Fruit fly (Drosophila melanogaster) whole organism, embryonic: Measurements from ENCODE around the gene CG42792.
A peak's percentile ranks its signal among the peaks of the same experiment; 100 is the strongest.

Source experiments
- Bgb ChIP-seq: fragments of 200-800 bp; sonication (Bioruptor generic); IDR thresholded peaks from 2 replicates; pipeline ENCODE4 v1.3.6; 2022; ENCODE audit warnings: missing biosample characterization, missing genetic modification characterization; ENCODE audit not compliant: partially characterized antibody
- CG10654 ChIP-seq: fragments of 200-800 bp; sonication (Bioruptor generic); optimal IDR thresholded peaks from 2 replicates; lab custom pipeline; 2016; ENCODE audit warnings: missing biosample characterization, missing genetic modification characterization
- CG12391 ChIP-seq: fragments of 200-800 bp; sonication (Bioruptor generic); optimal IDR thresholded peaks from 3 replicates; lab custom pipeline; 2018; ENCODE audit warnings: missing biosample characterization, mild to moderate bottlenecking, missing genetic modification characterization, moderate library complexity
- CG14965 ChIP-seq: fragments of 200-800 bp; sonication (Bioruptor generic); optimal IDR thresholded peaks from 2 replicates; lab custom pipeline; 2016; ENCODE audit warnings: missing biosample characterization, missing genetic modification characterization, borderline replicate concordance
- CG15011 ChIP-seq: fragments of 200-800 bp; sonication (Bioruptor generic); optimal IDR thresholded peaks from 3 replicates; lab custom pipeline; 2018; ENCODE audit warnings: missing biosample characterization, mild to moderate bottlenecking, missing genetic modification characterization
- CG2712 ChIP-seq: fragments of 200-800 bp; optimal IDR thresholded peaks from 3 replicates; lab custom pipeline; 2019; ENCODE audit warnings: missing biosample characterization, mild to moderate bottlenecking, missing genetic modification characterization, moderate library complexity
- CG31224 ChIP-seq: fragments of 200-800 bp; sonication (Bioruptor generic); IDR thresholded peaks from 2 replicates; pipeline ENCODE4 v1.3.6; 2022; ENCODE audit warnings: missing biosample characterization, missing genetic modification characterization
- CG31365 ChIP-seq: fragments of 200-800 bp; sonication (Bioruptor generic); optimal IDR thresholded peaks from 2 replicates; lab custom pipeline; 2018; ENCODE audit warnings: missing biosample characterization, mild to moderate bottlenecking, missing genetic modification characterization
- CG6175 ChIP-seq: fragments of 200-800 bp; sonication (Bioruptor generic); IDR thresholded peaks from 3 replicates; pipeline ENCODE4 v1.3.6; 2022; ENCODE audit warnings: missing biosample characterization, missing genetic modification characterization
- CG8359 ChIP-seq: fragments of 200-800 bp; sonication (Bioruptor generic); optimal IDR thresholded peaks from 2 replicates; lab custom pipeline; 2017; ENCODE audit warnings: missing biosample characterization, mild to moderate bottlenecking, missing genetic modification characterization, borderline replicate concordance
- CG9727 ChIP-seq: fragments of 200-800 bp; sonication (Bioruptor generic); optimal IDR thresholded peaks from 3 replicates; lab custom pipeline; 2017; ENCODE audit warnings: missing biosample characterization, mild to moderate bottlenecking, missing genetic modification characterization
- CHES-1-like ChIP-seq: fragments of 200-800 bp; sonication (Bioruptor generic); optimal IDR thresholded peaks from 2 replicates; lab custom pipeline; 2016; ENCODE audit warnings: missing biosample characterization, missing genetic modification characterization
- Dbx ChIP-seq: fragments of 200-800 bp; sonication (Bioruptor generic); IDR thresholded peaks from 3 replicates; pipeline ENCODE4 v1.3.6; 2022; ENCODE audit warnings: missing biosample characterization, missing genetic modification characterization
- Doc3 ChIP-seq: fragments of 200-800 bp; sonication (Bioruptor generic); IDR thresholded peaks from 3 replicates; pipeline ENCODE4 v1.3.6; 2022; ENCODE audit warnings: missing biosample characterization, missing genetic modification characterization; ENCODE audit not compliant: partially characterized antibody
- Dp ChIP-seq: fragments of 200-800 bp; sonication (Bioruptor generic); optimal IDR thresholded peaks from 2 replicates; lab custom pipeline; 2018; ENCODE audit warnings: missing biosample characterization, mild to moderate bottlenecking, missing genetic modification characterization, moderate library complexity
- GATAe ChIP-seq: fragments of 200-800 bp; sonication (Bioruptor generic); conservative IDR thresholded peaks from 2 replicates; pipeline ENCODE4 v1.3.6; 2022; ENCODE audit warnings: missing biosample characterization, missing genetic modification characterization
- H2.0 ChIP-seq: fragments of 200-800 bp; sonication (Bioruptor generic); IDR thresholded peaks from 2 replicates; pipeline ENCODE4 v1.3.6; 2022; ENCODE audit warnings: missing biosample characterization, missing genetic modification characterization
- HLH54F ChIP-seq: fragments of 200-800 bp; sonication (Bioruptor generic); optimal IDR thresholded peaks from 3 replicates; lab custom pipeline; 2016; ENCODE audit warnings: missing biosample characterization, missing genetic modification characterization
- HLHmδ ChIP-seq: fragments of 200-800 bp; sonication (Bioruptor generic); optimal IDR thresholded peaks from 2 replicates; lab custom pipeline; 2018; ENCODE audit warnings: missing biosample characterization, mild to moderate bottlenecking, missing genetic modification characterization, moderate library complexity
- NC2α ChIP-seq: fragments of 200-800 bp; sonication (Bioruptor generic); optimal IDR thresholded peaks from 2 replicates; lab custom pipeline; 2016; ENCODE audit warnings: missing biosample characterization, missing genetic modification characterization
- Nf-YA ChIP-seq: fragments of 200-800 bp; sonication (Bioruptor generic); IDR thresholded peaks from 2 replicates; pipeline ENCODE4 v1.3.6; 2022; ENCODE audit warnings: missing biosample characterization, missing genetic modification characterization
- Opbp ChIP-seq: fragments of 200-800 bp; sonication (Bioruptor generic); IDR thresholded peaks from 3 replicates; pipeline ENCODE4 v1.3.6; 2022; ENCODE audit warnings: missing biosample characterization, missing genetic modification characterization; ENCODE audit not compliant: partially characterized antibody
- Poxn ChIP-seq: fragments of 200-800 bp; sonication (Bioruptor generic); IDR thresholded peaks from 2 replicates; pipeline ENCODE4 v1.3.6; 2022; ENCODE audit warnings: missing biosample characterization, missing genetic modification characterization
- Rfx ChIP-seq: fragments of 200-800 bp; sonication (Bioruptor generic); IDR thresholded peaks from 2 replicates; pipeline ENCODE4 v1.3.6; 2022; ENCODE audit warnings: missing biosample characterization, missing genetic modification characterization
- Trl ChIP-seq, 3 experiments: fragments of >200 bp in 2 of 3; fragments of 200-800 bp in 1 of 3; sonication (Bioruptor generic) in 1 of 3; optimal IDR thresholded peaks; 2 replicates in 1 of 3; 3 replicates in 2 of 3; lab custom pipeline; 2016 to 2017; ENCODE audit warnings: missing biosample characterization in 1 of 3, missing genetic modification characterization in 1 of 3
- ab ChIP-seq: fragments of 200-800 bp; sonication (Bioruptor generic); optimal IDR thresholded peaks from 2 replicates; lab custom pipeline; 2016; ENCODE audit warnings: missing biosample characterization, missing genetic modification characterization
- ato ChIP-seq: fragments of 200-800 bp; sonication (Bioruptor generic); IDR thresholded peaks from 2 replicates; pipeline ENCODE4 v1.3.6; 2022; ENCODE audit warnings: missing biosample characterization, missing genetic modification characterization; ENCODE audit not compliant: partially characterized antibody
- az2 ChIP-seq: fragments of 200-800 bp; sonication (Bioruptor generic); optimal IDR thresholded peaks from 3 replicates; lab custom pipeline; 2016; ENCODE audit warnings: missing biosample characterization, missing genetic modification characterization
- bbx ChIP-seq: fragments of 200-800 bp; sonication (Bioruptor generic); IDR thresholded peaks from 2 replicates; pipeline ENCODE4 v1.3.6; 2022; ENCODE audit warnings: missing biosample characterization, missing genetic modification characterization; ENCODE audit not compliant: partially characterized antibody
- br ChIP-seq: fragments of >200 bp; optimal IDR thresholded peaks from 2 replicates; lab custom pipeline; 2017
- bsh ChIP-seq, 2 experiments: fragments of 200-800 bp; sonication (Bioruptor generic); optimal IDR thresholded peaks; 2 replicates each; lab custom pipeline; 2017 to 2018; ENCODE audit warnings: mild to moderate bottlenecking in 2 of 2, missing biosample characterization in 2 of 2, missing genetic modification characterization in 2 of 2, moderate library complexity in 1 of 2
- crc ChIP-seq: fragments of 200-800 bp; sonication (Bioruptor generic); optimal IDR thresholded peaks from 2 replicates; lab custom pipeline; 2016; ENCODE audit warnings: missing biosample characterization, missing genetic modification characterization
- cwo ChIP-seq: fragments of 200-800 bp; sonication (Bioruptor generic); optimal IDR thresholded peaks from 3 replicates; lab custom pipeline; 2017; ENCODE audit warnings: missing biosample characterization, missing genetic modification characterization, mild to moderate bottlenecking, moderate library complexity, missing genetic modification reagents
- gcm2 ChIP-seq: fragments of 200-800 bp; sonication (Bioruptor generic); optimal IDR thresholded peaks from 2 replicates; lab custom pipeline; 2016; ENCODE audit warnings: missing biosample characterization, missing genetic modification characterization
- gro ChIP-seq: fragments of 200-800 bp; sonication (Bioruptor generic); optimal IDR thresholded peaks from 2 replicates; lab custom pipeline; 2016; ENCODE audit warnings: missing biosample characterization, missing genetic modification characterization
- hth ChIP-seq: fragments of >200 bp; optimal IDR thresholded peaks from 2 replicates; lab custom pipeline; 2017; ENCODE audit warnings: inconsistent platforms
- ind ChIP-seq: fragments of 200-800 bp; sonication (Bioruptor generic); optimal IDR thresholded peaks from 3 replicates; lab custom pipeline; 2016; ENCODE audit warnings: missing biosample characterization, missing genetic modification characterization
- jumu ChIP-seq: fragments of 200-800 bp; sonication (Bioruptor generic); optimal IDR thresholded peaks from 3 replicates; lab custom pipeline; 2016; ENCODE audit warnings: missing biosample characterization, missing genetic modification characterization
- kni ChIP-seq: fragments of 200-800 bp; sonication (Bioruptor generic); optimal IDR thresholded peaks from 3 replicates; lab custom pipeline; 2017; ENCODE audit warnings: mild to moderate bottlenecking, missing biosample characterization, missing genetic modification reagents, missing genetic modification characterization
- nerfin-2 ChIP-seq: fragments of 200-800 bp; sonication (Bioruptor generic); IDR thresholded peaks from 2 replicates; pipeline ENCODE4 v1.3.6; 2022; ENCODE audit warnings: missing biosample characterization, missing genetic modification characterization; ENCODE audit not compliant: partially characterized antibody
- nom ChIP-seq: fragments of 200-800 bp; sonication (Bioruptor generic); optimal IDR thresholded peaks from 2 replicates; lab custom pipeline; 2017; ENCODE audit warnings: missing biosample characterization, missing genetic modification characterization, mild to moderate bottlenecking, moderate library complexity, missing genetic modification reagents
- pros ChIP-seq: fragments of 200-800 bp; sonication (Bioruptor generic); optimal IDR thresholded peaks from 3 replicates; lab custom pipeline; 2019; ENCODE audit warnings: missing biosample characterization, mild to moderate bottlenecking, missing genetic modification characterization, moderate library complexity
- ranshi ChIP-seq: fragments of 200-800 bp; sonication (Bioruptor generic); IDR thresholded peaks from 2 replicates; pipeline ENCODE4 v1.3.6; 2022; ENCODE audit warnings: missing biosample characterization, missing genetic modification characterization
- sim ChIP-seq: fragments of 200-800 bp; sonication (Bioruptor generic); IDR thresholded peaks from 2 replicates; pipeline ENCODE4 v1.3.6; 2022; ENCODE audit warnings: missing biosample characterization, missing genetic modification characterization
- slp2 ChIP-seq: fragments of 200-800 bp; sonication (Bioruptor generic); optimal IDR thresholded peaks from 2 replicates; lab custom pipeline; 2016; ENCODE audit warnings: missing biosample characterization, missing genetic modification characterization
- trh ChIP-seq: fragments of 200-800 bp; sonication (Bioruptor generic); optimal IDR thresholded peaks from 2 replicates; lab custom pipeline; 2016; ENCODE audit warnings: missing biosample characterization, missing genetic modification characterization
- unpg ChIP-seq: fragments of 200-800 bp; sonication (Bioruptor generic); optimal IDR thresholded peaks from 3 replicates; lab custom pipeline; 2018; ENCODE audit warnings: missing biosample characterization, mild to moderate bottlenecking, missing genetic modification characterization, moderate library complexity
- usp ChIP-seq: fragments of >200 bp; optimal IDR thresholded peaks from 2 replicates; lab custom pipeline; 2017; ENCODE audit warnings: missing biosample characterization, missing genetic modification characterization
- vnd ChIP-seq: fragments of 200-800 bp; sonication (Bioruptor generic); IDR thresholded peaks from 3 replicates; pipeline ENCODE4 v1.3.6; 2022; ENCODE audit warnings: missing biosample characterization, missing genetic modification characterization; ENCODE audit not compliant: partially characterized antibody
- yki ChIP-seq: fragments of >200 bp; optimal IDR thresholded peaks from 3 replicates; lab custom pipeline; 2018
- zen2 ChIP-seq: fragments of 200-800 bp; sonication (Bioruptor generic); IDR thresholded peaks from 3 replicates; pipeline ENCODE4 v1.3.6; 2022; ENCODE audit warnings: missing biosample characterization, missing genetic modification characterization; ENCODE audit not compliant: partially characterized antibody

CG42792 gene

dm6 chr2L:15911591-15912007, 46.3 kb upstream of the CG42792 start (continued):
- TF ChIP-seq usp (GFP tag; lab: Kevin White, UChicago) (peak; percentile 28), crc (GFP tag; lab: Kevin White, UChicago) (no peak), CG2712 (no peak), gcm2 (no peak), Trl (optimal IDR thresholded peaks at IDR 0.05; lab: Kevin White, UChicago) (peak; percentile 89 to 95), Trl (GFP tag; optimal IDR thresholded peaks at IDR 0.05; lab: Kevin White, UChicago) (no peak), CG14965 (GFP tag; lab: Kevin White, UChicago) (no peak), nom (peak; percentile 3), CG31224 (peak; percentile 100), zen2 (GFP tag; lab: Robert Waterston, UW) (peak; percentile 57; the same call in 1 of the 3 replicates), CHES-1-like (GFP tag; lab: Kevin White, UChicago) (no peak), slp2 (GFP tag; lab: Kevin White, UChicago) (no peak), Opbp (GFP tag; lab: Robert Waterston, UW) (0 out of 3 replicates have a peak, but pooled peaks have one; percentile 44), gro (GFP tag; lab: Kevin White, UChicago) (no peak), NC2α (GFP tag; lab: Kevin White, UChicago) (no peak), CG8359 (GFP tag; lab: Kevin White, UChicago) (no peak), Dbx (GFP tag; lab: Robert Waterston, UW) (no peak), ab (GFP tag; lab: Kevin White, UChicago) (no peak), hth (lab: Kevin White, UChicago) (no peak), ind (GFP tag; lab: Kevin White, UChicago) (no peak), bsh (GFP tag; optimal IDR thresholded peaks at IDR 0.05; lab: Kevin White, UChicago) (no peak), Bgb (GFP tag; lab: Robert Waterston, UW) (peak; percentile 68; the same call in 1 of the 2 replicates), br (no peak), Doc3 (GFP tag; lab: Robert Waterston, UW) (0 out of 3 replicates have a peak, but pooled peaks have one; percentile 12), ranshi (GFP tag; lab: Robert Waterston, UW) (no peak), CG10654 (GFP tag; lab: Kevin White, UChicago) (no peak), CG12391 (tag; lab: Kevin White, UChicago) (no peak), ato (GFP tag; lab: Robert Waterston, UW) (no peak), Dp (GFP tag; lab: Kevin White, UChicago) (no peak), HLHmδ (peak; percentile 52), Rfx (GFP tag; lab: Robert Waterston, UW) (no peak), trh (GFP tag; lab: Kevin White, UChicago) (no peak), nerfin-2 (peak; percentile 8; the same call in 1 of the 2 replicates), kni (GFP tag; lab: Kevin White, UChicago) (peak; percentile 92), CG6175 (GFP tag; lab: Robert Waterston, UW) (no peak; the same call in 2 of the 3 replicates), pros (GFP tag; lab: Kevin White, UChicago) (peak; percentile 5), HLH54F (GFP tag; lab: Kevin White, UChicago) (no peak), cwo (GFP tag; lab: Kevin White, UChicago) (peak; percentile 95), CG31365 (tag; lab: Kevin White, UChicago) (no peak), Poxn (GFP tag; lab: Robert Waterston, UW) (no peak), H2.0 (GFP tag; lab: Robert Waterston, UW) (no peak), bbx (GFP tag; lab: Robert Waterston, UW) (peak; percentile 73), CG15011 (GFP tag; lab: Kevin White, UChicago) (no peak), vnd (GFP tag; lab: Robert Waterston, UW) (no peak), sim (GFP tag; lab: Robert Waterston, UW) (no peak), az2 (GFP tag; lab: Kevin White, UChicago) (no peak), yki (peak; percentile 81), GATAe (GFP tag; lab: Robert Waterston, UW) (no peak), unpg (GFP tag; lab: Kevin White, UChicago) (no peak), CG9727 (no peak), Nf-YA (GFP tag; lab: Robert Waterston, UW) (no peak), jumu (GFP tag; lab: Kevin White, UChicago) (no peak)
